Worm (Caenorhabditis elegans) whole organism, L1 larva: ENCODE results near the gene smap-1.
A peak's percentile ranks its signal among the peaks of the same experiment; 100 is the strongest.

Experiments used
- C16A3.4 ChIP-seq: fragments of 150-350 bp; optimal IDR thresholded peaks from 2 replicates; lab custom pipeline; 2014; ENCODE audit warnings: missing biosample characterization, missing genetic modification characterization
- C34B4.2 ChIP-seq: sonication (generic microtip); optimal IDR thresholded peaks from 2 replicates; lab custom pipeline; 2017; ENCODE audit warnings: mild to moderate bottlenecking, missing genetic modification characterization, missing compliant biosample characterization
- Y116A8C.19 ChIP-seq: sonication (generic microtip); optimal IDR thresholded peaks from 2 replicates; lab custom pipeline; 2016; ENCODE audit warnings: missing compliant biosample characterization, missing genetic modification characterization, borderline replicate concordance
- aha-1 ChIP-seq: fragments of 150-350 bp; optimal IDR thresholded peaks from 2 replicates; lab custom pipeline; 2014; ENCODE audit warnings: missing biosample characterization, missing genetic modification characterization
- aly-2 ChIP-seq: fragments of 150-350 bp; optimal IDR thresholded peaks from 2 replicates; lab custom pipeline; 2014; ENCODE audit warnings: missing biosample characterization, missing genetic modification characterization
- blmp-1 ChIP-seq: fragments of 150-350 bp; optimal IDR thresholded peaks from 2 replicates; lab custom pipeline; 2014; ENCODE audit warnings: missing biosample characterization, missing genetic modification characterization
- ceh-63 ChIP-seq: fragments of 200-800 bp; sonication (Bioruptor generic); optimal IDR thresholded peaks from 2 replicates; lab custom pipeline; 2018; ENCODE audit warnings: mild to moderate bottlenecking, missing genetic modification characterization, missing compliant biosample characterization
- ceh-88 ChIP-seq: fragments of 200-800 bp; sonication (Bioruptor generic); IDR thresholded peaks from 2 replicates; pipeline ENCODE4 v1.3.6; 2022; ENCODE audit warnings: missing genetic modification characterization, missing compliant biosample characterization
- ces-1 ChIP-seq: fragments of 150-350 bp; optimal IDR thresholded peaks from 2 replicates; lab custom pipeline; 2014; ENCODE audit warnings: missing biosample characterization, missing genetic modification reagents, missing genetic modification characterization
- dpl-1 ChIP-seq, 3 experiments: fragments of 150-350 bp in 2 of 3; sonication (generic microtip) in 1 of 3; optimal IDR thresholded peaks; 2 replicates each; lab custom pipeline; 2014 to 2017; ENCODE audit warnings: missing biosample characterization in 3 of 3, missing genetic modification characterization in 3 of 3, missing genetic modification reagents in 3 of 3
- dsc-1 ChIP-seq: sonication (generic microtip); optimal IDR thresholded peaks from 2 replicates; lab custom pipeline; 2016; ENCODE audit warnings: mild to moderate bottlenecking, missing genetic modification characterization, missing compliant biosample characterization
- efl-1 ChIP-seq, 4 experiments: fragments of 150-350 bp; optimal IDR thresholded peaks in 3 of 4; peaks in 1 of 4; 1 replicate in 1 of 4; 2 replicates in 3 of 4; lab custom pipeline; 2014; ENCODE audit warnings: missing biosample characterization in 2 of 4, missing genetic modification characterization in 2 of 4, missing genetic modification reagents in 2 of 4
- efl-3 ChIP-seq: fragments of 200-800 bp; sonication (Bioruptor generic); optimal IDR thresholded peaks from 2 replicates; lab custom pipeline; 2018; ENCODE audit warnings: mild to moderate bottlenecking, missing genetic modification characterization, missing compliant biosample characterization
- egl-13 ChIP-seq: sonication (generic microtip); optimal IDR thresholded peaks from 2 replicates; lab custom pipeline; 2016; ENCODE audit warnings: missing genotype, missing genetic modification reagents, missing genetic modification characterization, missing compliant biosample characterization
- elt-2 ChIP-seq: sonication (generic microtip); optimal IDR thresholded peaks from 2 replicates; lab custom pipeline; 2016; ENCODE audit warnings: missing genetic modification characterization, mild to moderate bottlenecking, inconsistent platforms, missing compliant biosample characterization, missing genetic modification reagents
- elt-3 ChIP-seq, 6 experiments: fragments of 150-350 bp in 1 of 6; sonication (generic microtip); optimal IDR thresholded peaks; 2 replicates each; lab custom pipeline; 2017 to 2018; ENCODE audit warnings: missing biosample characterization in 6 of 6, missing genetic modification characterization in 6 of 6, inconsistent platforms in 1 of 6
- ets-5 ChIP-seq: fragments of 200-800 bp; sonication (Bioruptor generic); IDR thresholded peaks from 2 replicates; pipeline ENCODE4 v1.3.6; 2022; ENCODE audit warnings: missing genetic modification characterization, missing compliant biosample characterization
- fkh-10 ChIP-seq: sonication (generic microtip); optimal IDR thresholded peaks from 2 replicates; lab custom pipeline; 2017; ENCODE audit warnings: missing biosample characterization, missing genetic modification reagents, missing genetic modification characterization
- fkh-8 ChIP-seq: sonication (generic microtip); optimal IDR thresholded peaks from 2 replicates; lab custom pipeline; 2016; ENCODE audit warnings: mild to moderate bottlenecking, missing genetic modification characterization, missing compliant biosample characterization
- fos-1 ChIP-seq: fragments of 150-350 bp; optimal IDR thresholded peaks from 2 replicates; lab custom pipeline; 2014; ENCODE audit warnings: missing biosample characterization, missing genetic modification characterization
- grh-1 ChIP-seq: fragments of 200-800 bp; sonication (Bioruptor generic); IDR thresholded peaks from 2 replicates; pipeline ENCODE4 v1.3.6; 2022; ENCODE audit warnings: missing genetic modification reagents, missing genetic modification characterization, missing compliant biosample characterization
- hlh-17 ChIP-seq: fragments of 200-800 bp; sonication (Bioruptor generic); optimal IDR thresholded peaks from 2 replicates; lab custom pipeline; 2018; ENCODE audit warnings: missing genetic modification characterization, mild to moderate bottlenecking, missing compliant biosample characterization, moderate library complexity, borderline replicate concordance
- hpl-2 ChIP-seq: fragments of 150-350 bp; optimal IDR thresholded peaks from 2 replicates; lab custom pipeline; 2014; ENCODE audit warnings: missing biosample characterization, missing genetic modification reagents, missing genetic modification characterization
- jun-1 ChIP-seq: fragments of 150-350 bp; optimal IDR thresholded peaks from 2 replicates; lab custom pipeline; 2014; ENCODE audit warnings: missing biosample characterization, missing genetic modification reagents, missing genetic modification characterization
- lin-14 ChIP-seq: fragments of 200-800 bp; sonication (Bioruptor generic); optimal IDR thresholded peaks from 2 replicates; lab custom pipeline; 2018; ENCODE audit warnings: mild to moderate bottlenecking, missing genetic modification characterization, moderate library complexity, missing compliant biosample characterization
- lin-39 ChIP-seq: fragments of 150-350 bp; optimal IDR thresholded peaks from 2 replicates; lab custom pipeline; 2014; ENCODE audit warnings: missing biosample characterization, missing genetic modification reagents, missing genetic modification characterization
- lsy-2 ChIP-seq, 2 experiments: fragments of 150-350 bp; optimal IDR thresholded peaks; 2 replicates each; lab custom pipeline; 2014; ENCODE audit warnings: missing biosample characterization in 2 of 2, missing genetic modification characterization in 2 of 2
- mab-9 ChIP-seq: fragments of 200-800 bp; sonication (Bioruptor generic); IDR thresholded peaks from 2 replicates; pipeline ENCODE4 v1.3.6; 2022; ENCODE audit warnings: missing genetic modification reagents, missing genetic modification characterization, missing compliant biosample characterization
- mdl-1 ChIP-seq, 2 experiments: fragments of 150-350 bp; optimal IDR thresholded peaks; 2 replicates each; lab custom pipeline; 2014 to 2017; ENCODE audit warnings: missing biosample characterization in 2 of 2, missing genetic modification characterization in 2 of 2, inconsistent platforms in 1 of 2
- mep-1 ChIP-seq: fragments of 150-350 bp; optimal IDR thresholded peaks from 2 replicates; lab custom pipeline; 2014; ENCODE audit warnings: missing biosample characterization, missing genetic modification characterization
- nhr-11 ChIP-seq: fragments of 150-350 bp; optimal IDR thresholded peaks from 2 replicates; lab custom pipeline; 2014; ENCODE audit warnings: missing biosample characterization, missing genetic modification characterization
- nhr-12 ChIP-seq: sonication (generic microtip); optimal IDR thresholded peaks from 2 replicates; lab custom pipeline; 2017; ENCODE audit warnings: missing biosample characterization, missing genetic modification characterization
- nhr-19 ChIP-seq: fragments of 200-800 bp; sonication (Bioruptor generic); conservative IDR thresholded peaks from 2 replicates; pipeline ENCODE4 v1.3.6; 2022; ENCODE audit warnings: missing genetic modification characterization, missing compliant biosample characterization
- nhr-237 ChIP-seq: fragments of 150-350 bp; optimal IDR thresholded peaks from 2 replicates; lab custom pipeline; 2014; ENCODE audit warnings: missing biosample characterization, missing genetic modification characterization
- nhr-28 ChIP-seq: fragments of 150-350 bp; optimal IDR thresholded peaks from 2 replicates; lab custom pipeline; 2014; ENCODE audit warnings: missing biosample characterization, missing genetic modification characterization
- nhr-47 ChIP-seq: sonication (generic microtip); optimal IDR thresholded peaks from 2 replicates; lab custom pipeline; 2016; ENCODE audit warnings: mild to moderate bottlenecking, missing genetic modification characterization, moderate library complexity, missing compliant biosample characterization
- nhr-71 ChIP-seq: sonication (generic microtip); optimal IDR thresholded peaks from 2 replicates; lab custom pipeline; 2016; ENCODE audit warnings: mild to moderate bottlenecking, missing genetic modification characterization, moderate library complexity, missing compliant biosample characterization
- nhr-76 ChIP-seq: sonication (generic microtip); optimal IDR thresholded peaks from 2 replicates; lab custom pipeline; 2017; ENCODE audit warnings: missing biosample characterization, missing genetic modification characterization
- nhr-77 ChIP-seq: fragments of 150-350 bp; optimal IDR thresholded peaks from 2 replicates; lab custom pipeline; 2014; ENCODE audit warnings: missing biosample characterization, missing genetic modification characterization
- nhr-85 ChIP-seq: sonication (generic microtip); peaks from one replicate; lab custom pipeline; 2016; ENCODE audit warnings: missing genetic modification characterization, inconsistent platforms, missing compliant biosample characterization
- rnt-1 ChIP-seq: sonication (generic microtip); optimal IDR thresholded peaks from 2 replicates; lab custom pipeline; 2016; ENCODE audit warnings: mild to moderate bottlenecking, missing genetic modification characterization, moderate library complexity, missing compliant biosample characterization
- skn-1 ChIP-seq: fragments of 150-350 bp; optimal IDR thresholded peaks from 2 replicates; lab custom pipeline; 2014; ENCODE audit warnings: missing biosample characterization, missing genetic modification characterization
- sptf-1 ChIP-seq: fragments of 150-350 bp; optimal IDR thresholded peaks from 2 replicates; lab custom pipeline; 2014; ENCODE audit warnings: missing biosample characterization, missing genetic modification characterization
- sup-37 ChIP-seq: fragments of 200-800 bp; sonication (Bioruptor generic); optimal IDR thresholded peaks from 2 replicates; lab custom pipeline; 2018; ENCODE audit warnings: mild to moderate bottlenecking, missing genetic modification characterization, missing compliant biosample characterization
- unc-130 ChIP-seq: fragments of 150-350 bp; optimal IDR thresholded peaks from 2 replicates; lab custom pipeline; 2017; ENCODE audit warnings: missing biosample characterization, missing genetic modification characterization, inconsistent platforms
- unc-30 ChIP-seq: sonication (generic microtip); optimal IDR thresholded peaks from 2 replicates; lab custom pipeline; 2017; ENCODE audit warnings: missing biosample characterization, missing genetic modification characterization
- unc-62 ChIP-seq: fragments of 150-350 bp; optimal IDR thresholded peaks from 2 replicates; lab custom pipeline; 2014; ENCODE audit warnings: missing biosample characterization, missing genetic modification reagents, missing genetic modification characterization
- unc-98 ChIP-seq: fragments of 200-800 bp; sonication (Bioruptor generic); IDR thresholded peaks from 2 replicates; pipeline ENCODE4 v1.3.6; 2022; ENCODE audit warnings: missing genetic modification characterization, missing compliant biosample characterization
- vab-15 ChIP-seq: sonication (generic microtip); optimal IDR thresholded peaks from 2 replicates; lab custom pipeline; 2017; ENCODE audit warnings: missing genotype, mild to moderate bottlenecking, missing genetic modification characterization, missing compliant biosample characterization
- xbp-1 ChIP-seq: sonication (generic microtip); optimal IDR thresholded peaks from 2 replicates; lab custom pipeline; 2016; ENCODE audit warnings: missing genetic modification characterization, missing compliant biosample characterization

smap-1 gene

ce11 chrIII:10759050-10760023, 19.7 kb upstream of the smap-1 start, which contains the start of gene tasp-1:
Gene tasp-1, plus strand, starts transcription at chrIII:10759307.
- TF ChIP-seq unc-130 (tag; lab: Kevin White, UChicago) (peak; percentile 100), jun-1 (tag; lab: Kevin White, UChicago) (peak; percentile 100), ets-5 (peak; percentile 89; the same call in 1 of the 2 replicates), ceh-63 (peak; percentile 100), skn-1 (tag; lab: Kevin White, UChicago) (peak; percentile 99), dsc-1 (tag; lab: Kevin White, UChicago) (peak; percentile 100), nhr-71 (tag; lab: Kevin White, UChicago) (peak; percentile 100), sptf-1 (no peak), fkh-10 (peak; percentile 100), blmp-1 (tag; lab: Kevin White, UChicago) (peak; percentile 82), Y116A8C.19 (peak; percentile 95), lin-14 (peak; percentile 100), aly-2 (tag; lab: Kevin White, UChicago) (peak; percentile 97), nhr-19 (GFP tag; lab: Robert Waterston, UW) (peak; percentile 100), C34B4.2 (peak; percentile 96), hpl-2 (GFP tag; lab: Kevin White, UChicago) (no peak), C16A3.4 (tag; lab: Kevin White, UChicago) (peak; percentile 100), mep-1 (tag; lab: Kevin White, UChicago) (peak; percentile 98), nhr-85 (tag; lab: Kevin White, UChicago) (peak; percentile 100), lsy-2 (tag; optimal IDR thresholded peaks at IDR 0.05; lab: Kevin White, UChicago) (peak; percentile 98 to 99), fkh-8 (tag; lab: Kevin White, UChicago) (peak; percentile 100), nhr-237 (tag; lab: Kevin White, UChicago) (peak; percentile 99), unc-98 (GFP tag; lab: Robert Waterston, UW) (peak; percentile 100), unc-62 (GFP tag; lab: Kevin White, UChicago) (peak; percentile 91), nhr-77 (tag; lab: Kevin White, UChicago) (peak; percentile 100), nhr-12 (tag; lab: Kevin White, UChicago) (peak; percentile 76), vab-15 (peak; percentile 100), nhr-76 (tag; lab: Kevin White, UChicago) (peak; percentile 96), mab-9 (GFP tag; lab: Robert Waterston, UW) (peak; percentile 100), grh-1 (GFP tag; lab: Robert Waterston, UW) (peak; percentile 99), ceh-88 (GFP tag; lab: Robert Waterston, UW) (peak; percentile 100), efl-3 (GFP tag; lab: Kevin White, UChicago) (peak; percentile 81), hlh-17 (GFP tag; lab: Kevin White, UChicago) (no peak), nhr-28 (peak; percentile 57), sup-37 (GFP tag; lab: Kevin White, UChicago) (peak; percentile 100), aha-1 (peak; percentile 98), nhr-11 (peak; percentile 98), efl-1 (optimal IDR thresholded peaks at IDR 0.05; lab: Kevin White, UChicago) (peak; percentile 100), efl-1 (GFP tag; optimal IDR thresholded peaks at IDR 0.05 in 1 of 2; lab: Kevin White, UChicago) (peak; percentile 99 to 100), egl-13 (tag; lab: Kevin White, UChicago) (peak; percentile 100), lin-39 (peak; percentile 96), elt-2 (tag; lab: Kevin White, UChicago) (peak; percentile 97), unc-30 (tag; lab: Kevin White, UChicago) (peak; percentile 19), fos-1 (tag; lab: Kevin White, UChicago) (peak; percentile 99), dpl-1 (GFP tag; optimal IDR thresholded peaks at IDR 0.05; lab: Kevin White, UChicago) (peak; percentile 100), rnt-1 (tag; lab: Kevin White, UChicago) (peak; percentile 100), elt-3 (tag; optimal IDR thresholded peaks at IDR 0.05; lab: Kevin White, UChicago) (peak; percentile 95 to 99 (median 98)), nhr-47 (tag; lab: Kevin White, UChicago) (peak; percentile 100), mdl-1 (tag; optimal IDR thresholded peaks at IDR 0.05; lab: Kevin White, UChicago) (peak; percentile 96 to 100), ces-1 (GFP tag; lab: Kevin White, UChicago) (peak; percentile 91), xbp-1 (tag; lab: Kevin White, UChicago) (peak; percentile 99)
